Fruit fly (Drosophila melanogaster): ENCODE measurements around the gene CG31365.

dm6 chr3R:23132299-23132698 lies 6.1 kb upstream of the CG31365 start:
- TF ChIP-seq CG8478 (optimal IDR thresholded peaks at IDR 0.05) (no peak), psq (optimal IDR thresholded peaks at IDR 0.05) (no peak), EcR (GFP tag; optimal IDR thresholded peaks at IDR 0.05) (no peak), usp (GFP tag; optimal IDR thresholded peaks at IDR 0.05) (no peak), Dll (optimal IDR thresholded peaks at IDR 0.05) (no peak), pan (optimal IDR thresholded peaks at IDR 0.05) (no peak)
